Worm (Caenorhabditis elegans): ENCODE measurements around the gene urm-1.

- TF ChIP-seq skn-1 (tag; optimal IDR thresholded peaks at IDR 0.05) (no peak), fkh-2 (tag; optimal IDR thresholded peaks at IDR 0.05) (no peak), unc-62 (GFP tag; optimal IDR thresholded peaks at IDR 0.05) (no peak), fkh-10 (GFP tag; optimal IDR thresholded peaks at IDR 0.05) (no peak), ztf-11 (tag; optimal IDR thresholded peaks at IDR 0.05) (no peak), daf-12 (tag; optimal IDR thresholded peaks at IDR 0.05) (no peak), ceh-16 (tag; optimal IDR thresholded peaks at IDR 0.05) (no peak), nhr-25 (tag; optimal IDR thresholded peaks at IDR 0.05) (no peak), nhr-11 (tag; optimal IDR thresholded peaks at IDR 0.05) (no peak)
Measured at ce11 chrIII:10520523-10520922, 15.2 kb downstream of the urm-1 start, which contains the start of gene unc-49.
